Worm (Caenorhabditis elegans) whole organism, L4 larva: ENCODE measurements around the gene snf-10.

Experiments
- Y48G9A.11 ChIP-seq: fragments of 200-800 bp; sonication (Bioruptor generic); IDR thresholded peaks from 2 replicates; pipeline ENCODE4 v1.3.6; 2022; ENCODE audit warnings: missing genetic modification reagents, missing genetic modification characterization, missing compliant biosample characterization
- dmd-6 ChIP-seq: fragments of 200-800 bp; sonication (Bioruptor generic); IDR thresholded peaks from 2 replicates; pipeline ENCODE4 v1.3.6; 2022; ENCODE audit warnings: missing genetic modification reagents, missing genetic modification characterization, missing compliant biosample characterization
- dmd-8 ChIP-seq: fragments of 200-800 bp; sonication (Bioruptor generic); IDR thresholded peaks from 2 replicates; pipeline ENCODE4 v1.3.6; 2022; ENCODE audit warnings: missing genetic modification characterization, missing compliant biosample characterization
- lin-13 ChIP-seq: fragments of 150-350 bp; optimal IDR thresholded peaks from 2 replicates; lab custom pipeline; 2014; ENCODE audit warnings: missing biosample characterization, missing genetic modification reagents, missing genetic modification characterization
- nhr-76 ChIP-seq: fragments of 150-350 bp; optimal IDR thresholded peaks from 2 replicates; lab custom pipeline; 2014; ENCODE audit warnings: missing biosample characterization, missing genetic modification characterization
- pqm-1 ChIP-seq: sonication (generic microtip); optimal IDR thresholded peaks from 2 replicates; lab custom pipeline; 2017; ENCODE audit warnings: missing biosample characterization, missing genetic modification characterization
- ztf-11 ChIP-seq: fragments of 150-350 bp; optimal IDR thresholded peaks from 2 replicates; lab custom pipeline; 2014; ENCODE audit warnings: missing biosample characterization, missing genetic modification characterization

- TF ChIP-seq pqm-1 (tag; lab: Kevin White, UChicago) (no peak), nhr-76 (tag; lab: Kevin White, UChicago) (no peak), ztf-11 (no peak), Y48G9A.11 (GFP tag; lab: Robert Waterston, UW) (no peak), lin-13 (GFP tag; lab: Kevin White, UChicago) (no peak), dmd-6 (GFP tag; lab: Robert Waterston, UW) (no peak; the same call in 1 of the 2 replicates), dmd-8 (GFP tag; lab: Robert Waterston, UW) (no peak)
Observed at ce11 chrV:10476864-10477443, 36.3 kb upstream of the snf-10 start.
